Fruit fly (Drosophila melanogaster): Measurements from ENCODE around the gene CG11608.

CG11608 gene

dm6 chr3R:12637961-12638531 lies at the start of gene CG11608:
Gene CG11608 (plus strand): TSS chr3R:12638481.
- TF ChIP-seq Ets98B (GFP tag; IDR thresholded peaks at IDR 0.05), result no peak
- no peak for TF ChIP-seq CG8301 (tag; optimal IDR thresholded peaks at IDR 0.05)
- TF ChIP-seq EcR (GFP tag; optimal IDR thresholded peaks at IDR 0.05), result no peak
- TF ChIP-seq CG9948 (tag; optimal IDR thresholded peaks at IDR 0.05), result no peak
- TF ChIP-seq CG13204 (GFP tag; optimal IDR thresholded peaks at IDR 0.05), result no peak
- no peak for TF ChIP-seq CG4496 (GFP tag; IDR thresholded peaks at IDR 0.05)
- TF ChIP-seq fd96Ca (GFP tag; IDR thresholded peaks at IDR 0.05), result no peak
- TF ChIP-seq CG8159 (tag; optimal IDR thresholded peaks at IDR 0.05), result no peak
- no peak for TF ChIP-seq CG15710 (tag; optimal IDR thresholded peaks at IDR 0.05)
- no peak for TF ChIP-seq CG10348 (GFP tag; IDR thresholded peaks at IDR 0.05)
- TF ChIP-seq Pif1A (GFP tag; optimal IDR thresholded peaks at IDR 0.05), result no peak
- no peak for TF ChIP-seq CG32121 (GFP tag; IDR thresholded peaks at IDR 0.05)
- no peak for TF ChIP-seq D1 (tag; optimal IDR thresholded peaks at IDR 0.05)
- TF ChIP-seq Pif1B (GFP tag; optimal IDR thresholded peaks at IDR 0.05), result no peak
- no peak for TF ChIP-seq CG34367 (tag; optimal IDR thresholded peaks at IDR 0.05)
- TF ChIP-seq CG14655 (GFP tag; optimal IDR thresholded peaks at IDR 0.05), result no peak
- no peak for TF ChIP-seq CG12605 (GFP tag; IDR thresholded peaks at IDR 0.05)
- no peak for TF ChIP-seq rn (GFP tag; IDR thresholded peaks at IDR 0.05)
- no peak for TF ChIP-seq gl (tag; optimal IDR thresholded peaks at IDR 0.05)

dm6 chr3R:12591672-12592071 lies 46.6 kb upstream of the CG11608 start:
- TF ChIP-seq CG32121 (GFP tag; IDR thresholded peaks at IDR 0.05), result no peak
- no peak for TF ChIP-seq CG8301 (tag; optimal IDR thresholded peaks at IDR 0.05)
- TF ChIP-seq CG9948 (tag; optimal IDR thresholded peaks at IDR 0.05), result no peak
- TF ChIP-seq CG8159 (tag; optimal IDR thresholded peaks at IDR 0.05), result no peak
- no peak for TF ChIP-seq CG14655 (GFP tag; optimal IDR thresholded peaks at IDR 0.05)

- TF ChIP-seq Snoo (tag; optimal IDR thresholded peaks at IDR 0.05) (no peak), CG4496 (GFP tag; IDR thresholded peaks at IDR 0.05) (0 out of 3 replicates have a peak, but pooled peaks have one; percentile 15)
Measured at dm6 chr3R:12595187-12595889, 42.9 kb upstream of the CG11608 start, which contains the start of gene Octbeta2R. Gene Octbeta2R (minus strand): TSS chr3R:12595725.

dm6 chr3R:12595890-12596215 lies 42.4 kb upstream of the CG11608 start:
- TF ChIP-seq CG9948 (tag; optimal IDR thresholded peaks at IDR 0.05) (no peak), EcR (GFP tag; optimal IDR thresholded peaks at IDR 0.05) (no peak), CG8159 (tag; optimal IDR thresholded peaks at IDR 0.05) (no peak), CG32121 (GFP tag; IDR thresholded peaks at IDR 0.05) (no peak), gl (tag; optimal IDR thresholded peaks at IDR 0.05) (no peak), rn (GFP tag; IDR thresholded peaks at IDR 0.05) (no peak), Ets98B (GFP tag; IDR thresholded peaks at IDR 0.05) (no peak), CG8301 (tag; optimal IDR thresholded peaks at IDR 0.05) (no peak), CG10348 (GFP tag; IDR thresholded peaks at IDR 0.05) (no peak), CG13204 (GFP tag; optimal IDR thresholded peaks at IDR 0.05) (no peak), Pif1B (GFP tag; optimal IDR thresholded peaks at IDR 0.05) (no peak), Pif1A (GFP tag; optimal IDR thresholded peaks at IDR 0.05) (no peak), CG14655 (GFP tag; optimal IDR thresholded peaks at IDR 0.05) (no peak), D1 (tag; optimal IDR thresholded peaks at IDR 0.05) (no peak), CG34367 (tag; optimal IDR thresholded peaks at IDR 0.05) (no peak), CG12605 (GFP tag; IDR thresholded peaks at IDR 0.05) (no peak), CG15710 (tag; optimal IDR thresholded peaks at IDR 0.05) (no peak)

- TF ChIP-seq fd96Ca (GFP tag; IDR thresholded peaks at IDR 0.05) (no peak), Snoo (tag; optimal IDR thresholded peaks at IDR 0.05) (no peak), CG13204 (GFP tag; optimal IDR thresholded peaks at IDR 0.05) (no peak), CG14655 (GFP tag; optimal IDR thresholded peaks at IDR 0.05) (no peak), CG4496 (GFP tag; IDR thresholded peaks at IDR 0.05) (no peak), CG15710 (tag; optimal IDR thresholded peaks at IDR 0.05) (no peak), CG9948 (tag; optimal IDR thresholded peaks at IDR 0.05) (no peak), gl (tag; optimal IDR thresholded peaks at IDR 0.05) (no peak)
Measured at dm6 chr3R:12611973-12612372, 26.3 kb upstream of the CG11608 start.

- TF ChIP-seq Ets98B (GFP tag; IDR thresholded peaks at IDR 0.05), result no peak
- no peak for TF ChIP-seq CG34367 (tag; optimal IDR thresholded peaks at IDR 0.05)
- TF ChIP-seq Snoo (tag; optimal IDR thresholded peaks at IDR 0.05), result no peak
- no peak for TF ChIP-seq CG12605 (GFP tag; IDR thresholded peaks at IDR 0.05)
- TF ChIP-seq CG13204 (GFP tag; optimal IDR thresholded peaks at IDR 0.05), result no peak
- TF ChIP-seq D1 (tag; optimal IDR thresholded peaks at IDR 0.05), result no peak
- no peak for TF ChIP-seq CG10348 (GFP tag; IDR thresholded peaks at IDR 0.05)
- no peak for TF ChIP-seq rn (GFP tag; IDR thresholded peaks at IDR 0.05)
- no peak for TF ChIP-seq CG14655 (GFP tag; optimal IDR thresholded peaks at IDR 0.05)
Measured at dm6 chr3R:12615553-12615952, 22.7 kb upstream of the CG11608 start.

dm6 chr3R:12622778-12623177 lies 15.5 kb upstream of the CG11608 start:
- TF ChIP-seq D1 (tag; optimal IDR thresholded peaks at IDR 0.05) (no peak), CG9948 (tag; optimal IDR thresholded peaks at IDR 0.05) (no peak), Ets98B (GFP tag; IDR thresholded peaks at IDR 0.05) (no peak), CG32121 (GFP tag; IDR thresholded peaks at IDR 0.05) (no peak), Pif1A (GFP tag; optimal IDR thresholded peaks at IDR 0.05) (no peak), EcR (GFP tag; optimal IDR thresholded peaks at IDR 0.05) (no peak), CG34367 (tag; optimal IDR thresholded peaks at IDR 0.05) (no peak), CG13204 (GFP tag; optimal IDR thresholded peaks at IDR 0.05) (no peak), CG10348 (GFP tag; IDR thresholded peaks at IDR 0.05) (no peak), Snoo (tag; optimal IDR thresholded peaks at IDR 0.05) (no peak)
